Fruit fly (Drosophila melanogaster) whole organism, prepupa: ENCODE measurements around the gene CG2924.

ENCODE experiments used
- CG1621 ChIP-seq: fragments of 200-800 bp; sonication (Bioruptor generic); optimal IDR thresholded peaks from 3 replicates; lab custom pipeline; 2018; ENCODE audit warnings: missing biosample characterization, mild to moderate bottlenecking, missing genetic modification characterization
- Eip93F ChIP-seq: fragments of 200-800 bp; sonication (Bioruptor generic); optimal IDR thresholded peaks from 2 replicates; lab custom pipeline; 2016; ENCODE audit warnings: missing biosample characterization, mild to moderate bottlenecking, missing genetic modification characterization
- achi ChIP-seq: fragments of 200-800 bp; sonication (Bioruptor generic); optimal IDR thresholded peaks from 3 replicates; lab custom pipeline; 2016; ENCODE audit warnings: missing biosample characterization, missing genetic modification characterization
- net ChIP-seq: fragments of 200-800 bp; sonication (Bioruptor generic); optimal IDR thresholded peaks from 3 replicates; lab custom pipeline; 2016; ENCODE audit warnings: missing biosample characterization, missing genetic modification characterization
- spab ChIP-seq: fragments of 200-800 bp; sonication (Bioruptor generic); optimal IDR thresholded peaks from 2 replicates; lab custom pipeline; 2017; ENCODE audit warnings: missing biosample characterization, mild to moderate bottlenecking, missing genetic modification characterization, missing genetic modification reagents
- svp ChIP-seq: fragments of 200-800 bp; sonication (Bioruptor generic); peaks from one replicate; lab custom pipeline; 2016; ENCODE audit warnings: missing biosample characterization, missing genetic modification characterization

dm6 chrX:2301069-2301508, 30.5 kb upstream of the CG2924 start:
- TF ChIP-seq svp (peak; percentile 53), spab (GFP tag; lab: Kevin White, UChicago) (no peak), achi (peak; percentile 70), CG1621 (tag; lab: Kevin White, UChicago) (peak; percentile 67), Eip93F (GFP tag; lab: Kevin White, UChicago) (no peak), net (GFP tag; lab: Kevin White, UChicago) (peak; percentile 47)
